Fruit fly (Drosophila melanogaster) whole organism, larva: ENCODE results near the gene CG18754.
A peak's percentile ranks its signal among the peaks of the same experiment; 100 is the strongest.

Experiments
- noc ChIP-seq: fragments of 200-800 bp; sonication (Bioruptor generic); optimal IDR thresholded peaks from 3 replicates; lab custom pipeline; 2019; ENCODE audit warnings: missing biosample characterization, mild to moderate bottlenecking, missing genetic modification characterization, moderate library complexity

The CG18754 gene

dm6 chr3R:23728086-23728485, 44.2 kb downstream of the CG18754 start:
- TF ChIP-seq noc (tag; lab: Kevin White, UChicago) = no peak

dm6 chr3R:23729066-23729465, 45.2 kb downstream of the CG18754 start:
- TF ChIP-seq noc (tag; lab: Kevin White, UChicago) = peak; percentile 78

DNA sequence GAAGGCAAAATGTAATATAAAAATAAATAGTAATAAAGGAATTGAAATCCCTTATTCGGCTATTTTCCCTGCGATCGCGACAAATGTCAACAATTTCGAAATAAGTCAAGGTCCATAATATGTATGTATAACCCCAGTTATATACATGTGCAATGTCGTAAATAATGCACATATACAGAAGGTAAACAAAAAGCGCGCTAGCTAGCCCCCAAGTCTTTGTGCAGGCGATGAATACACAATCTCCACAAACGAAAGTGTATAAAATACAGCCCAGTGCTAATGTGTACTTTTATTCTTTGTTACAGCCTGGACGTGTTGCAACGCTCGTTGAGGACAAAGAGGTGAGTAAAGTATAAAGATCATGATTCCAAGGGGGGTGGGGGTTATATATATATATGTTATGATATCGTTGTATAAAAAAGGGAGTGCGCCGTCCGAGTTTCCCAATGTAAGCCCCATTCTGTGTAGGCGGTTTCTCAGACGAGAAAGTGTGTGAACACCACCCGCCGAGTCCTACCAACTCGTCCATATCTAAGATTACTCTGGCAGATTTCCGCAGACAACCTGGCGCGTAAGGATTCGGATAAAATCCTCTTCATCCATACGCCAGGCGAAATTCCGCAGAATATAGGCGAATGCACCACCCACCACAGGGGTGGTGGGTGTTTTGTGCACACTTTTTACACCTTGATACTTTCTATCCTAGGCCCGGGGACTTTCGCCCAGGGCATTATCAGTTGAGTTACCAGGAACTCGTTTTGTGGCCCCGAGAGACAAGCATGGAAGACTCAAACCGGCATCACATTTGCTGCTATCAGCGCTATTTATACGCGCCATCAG, 46.0 kb downstream of the CG18754 start:
- no peak for TF ChIP-seq noc (tag; lab: Kevin White, UChicago)

DNA sequence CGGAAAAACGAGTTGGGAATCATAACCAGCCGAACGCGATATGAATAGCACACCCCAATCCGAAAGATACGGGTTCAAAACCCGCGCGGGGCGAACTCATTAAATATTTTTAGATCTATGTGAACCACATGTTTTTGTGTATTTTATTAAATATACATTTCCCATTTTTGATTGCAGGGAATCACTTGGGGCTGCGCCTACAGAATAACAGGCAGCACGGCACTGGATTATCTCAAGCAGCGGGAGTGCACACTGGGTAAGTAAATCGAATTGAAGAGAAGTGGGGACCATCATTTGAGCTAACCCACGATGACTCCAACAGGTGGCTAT, 46.6 kb downstream of the CG18754 start:
- TF ChIP-seq noc (tag; lab: Kevin White, UChicago) = no peak

DNA sequence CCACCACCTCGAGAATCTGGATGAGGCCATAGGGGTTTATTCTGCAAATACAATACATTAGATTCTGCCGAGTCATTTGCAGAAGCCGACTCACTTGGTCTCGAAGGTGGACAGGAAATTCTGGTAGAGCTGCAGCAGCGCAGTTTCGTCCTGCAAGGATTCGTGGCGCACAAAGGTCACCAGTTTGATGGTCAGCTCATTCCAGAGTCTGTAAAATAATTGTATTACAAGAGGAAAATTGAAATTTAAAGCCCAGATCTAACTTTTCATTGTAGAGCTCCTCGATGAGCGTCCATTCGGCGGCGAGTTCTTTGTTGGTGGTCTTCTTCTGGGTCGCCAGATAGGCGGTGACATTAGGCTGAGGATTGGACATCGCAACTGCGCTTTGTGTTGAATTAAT, 48.7 kb downstream of the CG18754 start:
- no peak for TF ChIP-seq noc (tag; lab: Kevin White, UChicago)

DNA sequence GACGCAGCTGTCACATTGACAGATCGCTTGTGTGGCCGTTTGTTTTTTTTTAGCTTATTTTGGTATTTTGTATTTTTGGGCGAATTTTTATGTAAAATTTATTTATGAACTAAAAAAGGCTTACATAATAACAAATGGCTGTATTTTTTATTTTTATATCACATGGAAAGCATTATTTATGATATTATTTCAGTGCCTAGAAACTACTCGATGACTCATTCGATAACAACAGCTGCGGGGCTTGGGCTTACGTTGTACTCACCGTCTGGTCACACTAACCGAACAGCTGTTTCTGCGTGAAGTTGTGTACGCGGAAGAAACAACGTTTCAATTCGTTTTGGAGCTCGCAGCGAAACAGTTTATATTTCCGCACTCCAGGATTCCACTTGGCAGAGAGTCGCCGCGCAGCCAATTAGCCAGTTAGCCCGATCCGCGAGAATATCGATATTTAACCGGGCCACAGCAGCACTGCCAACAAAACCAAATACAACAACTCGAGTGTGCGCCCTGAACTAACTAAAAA, 49.2 kb downstream of the CG18754 start, which contains the start of the genes Hmgcr and Rpn9:
TSS of gene Hmgcr (plus strand) at position 335 of the 523 bp plus-strand sequence.
TSS of gene Rpn9 (minus strand) at position 473 of the 523 bp plus-strand sequence.
- TF ChIP-seq noc (tag; lab: Kevin White, UChicago) = no peak

DNA sequence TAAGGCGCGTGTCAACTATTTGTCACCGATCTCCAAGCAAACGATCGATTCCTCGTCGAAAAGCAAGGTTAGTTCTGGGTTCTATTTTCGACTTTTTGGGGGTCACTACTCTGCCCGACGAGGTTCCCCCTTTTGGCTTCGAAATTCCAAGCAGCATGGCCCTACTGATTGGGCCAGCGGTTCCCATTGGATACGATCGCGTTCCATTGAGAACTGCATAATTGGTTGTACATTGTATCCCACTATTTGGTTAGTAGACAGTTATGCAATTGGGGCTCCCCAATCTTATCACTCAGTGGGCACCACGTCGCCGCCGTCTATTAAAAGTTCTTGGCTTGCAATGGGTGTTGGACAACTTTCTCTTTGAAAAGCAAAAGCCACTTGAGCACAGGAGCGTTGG, 49.9 kb downstream of the CG18754 start:
- no peak for TF ChIP-seq noc (tag; lab: Kevin White, UChicago)

- no peak for TF ChIP-seq noc (tag; lab: Kevin White, UChicago)
Measured at dm6 chr3R:23734573-23735404, 50.9 kb downstream of the CG18754 start.

DNA sequence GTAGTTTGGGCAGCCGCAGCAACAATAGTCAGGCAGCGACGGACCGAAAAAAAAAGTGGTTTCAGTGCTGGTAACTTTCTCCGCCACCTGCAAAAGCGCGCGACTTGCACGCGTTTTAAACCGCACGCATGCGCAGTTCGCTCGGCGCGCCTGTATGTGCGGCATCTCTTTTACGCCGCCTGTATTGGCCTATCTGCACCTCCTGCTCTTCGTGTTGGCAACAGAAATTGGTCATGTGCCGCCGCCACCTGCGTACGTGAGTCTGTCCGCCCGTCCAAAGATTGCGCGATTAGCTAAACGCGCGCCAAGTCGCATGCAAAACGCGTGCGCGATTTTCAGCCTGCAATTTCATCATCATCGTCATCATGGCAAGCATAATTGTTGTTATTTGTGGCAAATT, 51.8 kb downstream of the CG18754 start:
- TF ChIP-seq noc (tag; lab: Kevin White, UChicago) = no peak
